Worm (Caenorhabditis elegans): ENCODE data around the gene dhhc-14.

ce11 chrX:8601235-8601634 is 49.2 kb downstream of the dhhc-14 start, which contains the start of gene F18E9.1:
- TF ChIP-seq flt-1 (GFP tag; IDR thresholded peaks at IDR 0.05) (no peak), klf-2 (GFP tag; conservative IDR thresholded peaks at IDR 0.05) (no peak), cog-1 (tag; optimal IDR thresholded peaks at IDR 0.05) (no peak), ref-1 (GFP tag; conservative IDR thresholded peaks at IDR 0.05) (no peak), med-1 (GFP tag; optimal IDR thresholded peaks at IDR 0.05; ENCODE audit: insufficient read depth) (no peak), tab-1 (GFP tag; IDR thresholded peaks at IDR 0.05) (no peak), ztf-29 (GFP tag; IDR thresholded peaks at IDR 0.05) (no peak), ztf-23 (GFP tag; IDR thresholded peaks at IDR 0.05) (no peak)

All from whole organism, midembryonic.